Worm (Caenorhabditis elegans) whole organism, midembryonic: ENCODE results near the gene spp-26.

Experiments
- T22C8.4 ChIP-seq: fragments of 200-800 bp; sonication (Bioruptor generic); IDR thresholded peaks from 2 replicates; pipeline ENCODE4 v1.3.6; 2022; ENCODE audit warnings: missing genetic modification characterization, missing compliant biosample characterization
- cog-1 ChIP-seq: sonication (generic microtip); optimal IDR thresholded peaks from 2 replicates; lab custom pipeline; 2016; ENCODE audit warnings: missing genetic modification characterization, missing compliant biosample characterization
- flt-1 ChIP-seq: fragments of 200-800 bp; sonication (Bioruptor generic); IDR thresholded peaks from 2 replicates; pipeline ENCODE4 v1.3.6; 2022; ENCODE audit warnings: missing genetic modification characterization, missing compliant biosample characterization
- klf-2 ChIP-seq: fragments of 200-800 bp; sonication (Bioruptor generic); conservative IDR thresholded peaks from 2 replicates; pipeline ENCODE4 v1.3.6; 2022; ENCODE audit warnings: missing genetic modification reagents, missing genetic modification characterization, missing compliant biosample characterization
- ref-1 ChIP-seq: fragments of 200-800 bp; sonication (Bioruptor generic); conservative IDR thresholded peaks from 2 replicates; pipeline ENCODE4 v1.3.6; 2022; ENCODE audit warnings: missing genetic modification reagents, missing genetic modification characterization, missing compliant biosample characterization
- tab-1 ChIP-seq: fragments of 200-800 bp; sonication (Bioruptor generic); IDR thresholded peaks from 2 replicates; pipeline ENCODE4 v1.3.6; 2022; ENCODE audit warnings: missing genetic modification characterization, missing compliant biosample characterization
- ztf-23 ChIP-seq: fragments of 200-800 bp; sonication (Bioruptor generic); IDR thresholded peaks from 2 replicates; pipeline ENCODE4 v1.3.6; 2022; ENCODE audit warnings: missing genetic modification reagents, missing genetic modification characterization, missing compliant biosample characterization
- ztf-29 ChIP-seq: fragments of 200-800 bp; sonication (Bioruptor generic); IDR thresholded peaks from 2 replicates; pipeline ENCODE4 v1.3.6; 2022; ENCODE audit warnings: missing genetic modification reagents, missing genetic modification characterization, missing compliant biosample characterization

- TF ChIP-seq ztf-23 (GFP tag; lab: Robert Waterston, UW) = no peak
- TF ChIP-seq tab-1 = no peak
- TF ChIP-seq cog-1 (tag; lab: Kevin White, UChicago) = no peak
- no peak for TF ChIP-seq ztf-29 (GFP tag; lab: Robert Waterston, UW)
- no peak for TF ChIP-seq flt-1 (GFP tag; lab: Robert Waterston, UW)
- no peak for TF ChIP-seq klf-2 (GFP tag; lab: Robert Waterston, UW)
- no peak for TF ChIP-seq ref-1 (GFP tag; lab: Robert Waterston, UW)
- TF ChIP-seq T22C8.4 = no peak
Measured at ce11 chrV:6605275-6605674, 46.3 kb upstream of the spp-26 start, which contains the start of gene ZK1055.7.
